Worm (Caenorhabditis elegans): ENCODE data around the gene F13A2.3.

ce11 chrV:4346325-4346724, 49.8 kb downstream of the F13A2.3 start, which contains the start of gene hpo-18:
- TF ChIP-seq W03F9.2 (tag; optimal IDR thresholded peaks at IDR 0.05) (no peak), him-1 (tag; optimal IDR thresholded peaks at IDR 0.05) (no peak)

Data from whole organism, L4/young adult.